Worm (Caenorhabditis elegans): ENCODE data around the gene ilkp-1.

- no peak for TF ChIP-seq nhr-12 (tag; optimal IDR thresholded peaks at IDR 0.05)
- TF ChIP-seq ceh-82 (tag; optimal IDR thresholded peaks at IDR 0.05): no peak
- TF ChIP-seq nhr-77 (tag; optimal IDR thresholded peaks at IDR 0.05): no peak
- TF ChIP-seq mdl-1 (tag; optimal IDR thresholded peaks at IDR 0.05): no peak
- TF ChIP-seq lsy-2 (tag; optimal IDR thresholded peaks at IDR 0.05): no peak
- no peak for TF ChIP-seq R02D3.7 (tag; optimal IDR thresholded peaks at IDR 0.05)
- TF ChIP-seq F13H6.1 (tag; optimal IDR thresholded peaks at IDR 0.05): no peak
- no peak for TF ChIP-seq lin-13 (GFP tag; optimal IDR thresholded peaks at IDR 0.05)
- TF ChIP-seq nhr-237 (tag; optimal IDR thresholded peaks at IDR 0.05): no peak
- no peak for TF ChIP-seq aly-2 (tag; optimal IDR thresholded peaks at IDR 0.05)
Observed at ce11 chrII:11020707-11021106, 29.3 kb upstream of the ilkp-1 start.
